Fruit fly (Drosophila melanogaster): ENCODE results near the gene CG13056.

CG13056 gene

dm6 chr3L:16339873-16340272 is 6.8 kb downstream of the CG13056 start:
- TF ChIP-seq CTCF (optimal IDR thresholded peaks at IDR 0.05) (no peak), CG8478 (optimal IDR thresholded peaks at IDR 0.05) (no peak)

- TF ChIP-seq CTCF (optimal IDR thresholded peaks at IDR 0.05) (no peak), CG8478 (optimal IDR thresholded peaks at IDR 0.05) (no peak)
These were observed 12.9 kb downstream of the CG13056 start, which contains the start of gene CG33257 for dm6 chr3L:16346023-16346422. Gene CG33257 (plus strand): TSS chr3L:16346323.

dm6 chr3L:16347914-16348313 is 14.8 kb downstream of the CG13056 start, which contains the start of gene mRpS34:
Gene mRpS34 (plus strand): TSS chr3L:16348074.
- no peak for TF ChIP-seq CG8478 (optimal IDR thresholded peaks at IDR 0.05)
- TF ChIP-seq CTCF (optimal IDR thresholded peaks at IDR 0.05) = no peak

dm6 chr3L:16349686-16350085 is 16.6 kb downstream of the CG13056 start:
- TF ChIP-seq CG8478 (optimal IDR thresholded peaks at IDR 0.05) (no peak), CTCF (optimal IDR thresholded peaks at IDR 0.05) (no peak)

dm6 chr3L:16351770-16352429 is 18.8 kb downstream of the CG13056 start, which contains the start of the genes Golgin104 and Tcs3:
Gene Golgin104 (minus strand): TSS chr3L:16351951.
Gene Tcs3 (plus strand): TSS chr3L:16351991.
- TF ChIP-seq CG8478 (optimal IDR thresholded peaks at IDR 0.05) (no peak), CTCF (optimal IDR thresholded peaks at IDR 0.05) (no peak)

DNA sequence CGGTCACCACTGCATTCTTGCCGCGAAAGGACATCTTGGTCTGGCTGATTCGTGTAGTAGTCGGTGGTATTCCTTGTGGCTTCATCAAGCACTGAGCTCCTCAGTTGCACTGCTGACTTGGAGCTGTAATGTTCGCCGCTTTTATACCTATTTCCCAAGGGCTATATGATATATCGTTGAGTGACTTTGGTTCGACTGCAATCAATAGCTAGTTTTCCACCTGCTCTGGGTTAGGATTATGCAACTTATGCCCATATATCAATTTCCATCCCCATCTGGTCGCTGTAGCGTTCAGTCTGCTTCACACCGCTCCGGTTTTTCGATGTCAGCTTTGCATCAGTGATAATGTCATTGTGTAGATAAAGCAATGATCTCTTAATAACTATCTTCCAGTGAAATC is 21.1 kb downstream of the CG13056 start, which contains the start of gene Pdh:
Gene Pdh (minus strand): TSS at position 101 of the 400 bp plus-strand sequence.
- TF ChIP-seq CTCF (optimal IDR thresholded peaks at IDR 0.05) (no peak), CG8478 (optimal IDR thresholded peaks at IDR 0.05) (no peak)

DNA sequence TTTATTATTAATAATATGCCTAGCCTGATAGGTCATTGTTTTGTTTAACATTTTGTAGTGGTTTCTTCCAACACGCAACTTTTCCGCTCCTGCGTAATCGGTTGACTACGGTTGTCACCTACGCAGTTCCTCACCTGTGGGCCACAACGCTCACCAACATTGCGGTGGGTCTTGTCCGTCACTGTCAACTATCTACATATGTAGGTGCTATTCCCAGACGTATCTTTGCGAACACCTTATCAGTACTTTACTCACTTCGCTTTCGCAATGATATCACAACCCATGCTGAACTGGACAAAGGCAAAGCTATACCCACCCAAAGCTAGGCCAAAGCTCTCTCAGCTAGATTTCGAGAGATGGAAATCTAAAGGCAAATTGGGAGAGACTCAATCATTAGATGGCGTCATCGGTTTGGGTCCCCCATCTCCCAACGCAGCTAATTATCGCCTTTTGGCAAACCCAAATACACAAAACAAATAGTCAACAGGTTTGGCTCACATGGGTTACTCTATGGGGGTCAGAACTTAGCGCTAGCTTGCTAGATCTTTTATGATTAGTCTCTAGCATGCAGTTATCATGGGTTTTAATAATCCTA is 23.2 kb downstream of the CG13056 start:
- no peak for TF ChIP-seq CTCF (optimal IDR thresholded peaks at IDR 0.05)
- TF ChIP-seq CG8478 (optimal IDR thresholded peaks at IDR 0.05) = no peak

dm6 chr3L:16357187-16357728 is 24.1 kb downstream of the CG13056 start:
- TF ChIP-seq CG8478 (optimal IDR thresholded peaks at IDR 0.05) = no peak
- TF ChIP-seq CTCF (optimal IDR thresholded peaks at IDR 0.05) = no peak

- TF ChIP-seq CG8478 (optimal IDR thresholded peaks at IDR 0.05) (no peak), CTCF (optimal IDR thresholded peaks at IDR 0.05) (no peak)
These were observed 24.7 kb downstream of the CG13056 start for dm6 chr3L:16357860-16358259.

DNA sequence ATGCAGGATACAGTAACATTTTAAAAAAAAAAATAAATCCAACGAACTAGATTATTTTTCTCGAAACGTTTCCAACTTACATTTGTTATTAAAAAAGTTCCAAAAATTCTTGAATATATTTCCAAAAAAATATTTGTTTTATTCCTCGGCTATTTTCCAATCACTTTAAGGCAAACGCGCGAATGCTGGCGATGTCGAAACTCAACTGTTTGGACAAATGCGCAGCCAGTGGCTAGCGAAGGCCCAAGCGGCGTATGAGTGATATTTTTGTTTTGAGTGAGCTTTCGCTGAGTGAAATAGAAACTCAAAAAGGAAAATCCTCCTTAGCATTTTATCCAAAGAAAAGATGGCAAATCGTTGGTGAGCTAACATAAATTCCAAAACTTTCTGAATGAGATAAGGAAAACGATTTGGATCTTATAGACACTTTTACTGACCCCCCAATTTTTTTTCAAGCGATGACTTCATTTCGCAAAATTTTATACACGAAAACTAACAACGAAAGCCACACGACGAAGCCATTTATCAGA is 26.2 kb downstream of the CG13056 start, which contains the start of gene ringer:
Gene ringer (minus strand): TSS at position 210 of the 530 bp plus-strand sequence.
- TF ChIP-seq CG8478 (optimal IDR thresholded peaks at IDR 0.05) = no peak
- no peak for TF ChIP-seq CTCF (optimal IDR thresholded peaks at IDR 0.05)

- TF ChIP-seq CG8478 (optimal IDR thresholded peaks at IDR 0.05) (no peak), CTCF (optimal IDR thresholded peaks at IDR 0.05) (no peak)
These were observed 26.7 kb downstream of the CG13056 start for dm6 chr3L:16359795-16360194.

DNA sequence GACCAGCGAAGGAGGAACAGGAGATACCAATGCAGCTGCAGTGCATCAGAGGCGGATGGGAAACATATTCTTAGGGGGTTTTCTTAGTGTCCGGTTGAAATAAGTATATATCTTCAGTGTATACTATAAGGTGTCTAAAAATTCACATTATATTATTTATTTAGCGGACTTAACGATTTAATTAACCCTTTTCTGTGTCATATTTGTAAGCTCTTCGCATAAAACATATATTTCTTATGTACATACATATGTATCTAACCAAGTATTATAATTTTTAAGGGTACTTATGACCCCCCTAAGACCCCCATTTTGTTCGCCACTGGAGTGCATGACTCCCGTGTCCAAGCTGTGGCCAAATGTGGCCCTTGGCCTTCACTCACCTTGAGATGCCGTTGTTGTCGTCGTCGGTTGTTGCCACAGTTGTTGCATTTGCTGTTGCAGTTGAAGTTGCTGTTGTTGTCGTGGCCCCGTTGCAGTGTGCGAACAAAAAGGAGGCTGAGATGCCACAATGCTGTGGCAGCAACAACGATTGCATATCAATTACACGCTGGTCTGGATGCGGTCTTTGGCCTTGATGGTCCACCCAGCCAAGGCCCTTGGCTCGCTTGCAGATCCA is 28.2 kb downstream of the CG13056 start:
- TF ChIP-seq CTCF (optimal IDR thresholded peaks at IDR 0.05) (no peak), CG8478 (optimal IDR thresholded peaks at IDR 0.05) (no peak)

dm6 chr3L:16362119-16362653 is 29.1 kb downstream of the CG13056 start, which contains the start of gene Cpr72Ea:
Gene Cpr72Ea (plus strand): TSS chr3L:16362603.
- no peak for TF ChIP-seq CG8478 (optimal IDR thresholded peaks at IDR 0.05)
- TF ChIP-seq CTCF (optimal IDR thresholded peaks at IDR 0.05) = no peak

- TF ChIP-seq CG8478 (optimal IDR thresholded peaks at IDR 0.05) (no peak), CTCF (optimal IDR thresholded peaks at IDR 0.05) (no peak)
These were observed 31.1 kb downstream of the CG13056 start for dm6 chr3L:16364182-16364581.

dm6 chr3L:16364599-16364998 is 31.5 kb downstream of the CG13056 start, which contains the start of gene Cpr72Eb:
Gene Cpr72Eb (plus strand): TSS chr3L:16364899.
- no peak for TF ChIP-seq CTCF (optimal IDR thresholded peaks at IDR 0.05)
